Worm (Caenorhabditis elegans): ENCODE results near the gene pqn-73.

Gene pqn-73

DNA sequence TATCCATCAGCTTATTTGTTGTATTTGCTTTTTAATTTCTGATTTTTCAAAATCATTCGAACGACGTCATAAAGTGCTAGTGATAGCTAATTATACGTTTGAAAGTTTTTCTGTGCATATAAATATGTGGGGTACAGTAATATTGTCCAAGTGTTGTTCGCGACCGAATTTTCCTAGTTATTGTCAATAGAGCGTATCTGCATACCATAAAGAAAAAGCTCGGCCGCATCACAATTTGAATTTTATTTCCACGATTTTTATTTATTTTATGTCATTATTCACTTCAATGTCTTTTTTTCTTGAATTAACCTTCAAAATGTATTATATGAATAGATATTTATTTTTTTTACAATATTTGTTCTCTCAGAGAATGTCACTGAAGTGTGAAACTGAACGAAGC is 23.7 kb upstream of the pqn-73 start, which contains the start of gene rnh-2 (continued):
- no peak for TF ChIP-seq snpc-4 (GFP tag; optimal IDR thresholded peaks at IDR 0.05)
- TF ChIP-seq snpc-4 (tag; optimal IDR thresholded peaks at IDR 0.05) = peak in 2 of 4 experiments; percentile 57 to 68
- peak; percentile 55 for TF ChIP-seq tbp1 (GFP tag; optimal IDR thresholded peaks at IDR 0.05)
- TF ChIP-seq mcd-1 (GFP tag; IDR thresholded peaks at IDR 0.05) = peak; percentile 94
- no peak for TF ChIP-seq C06A6.2 (GFP tag; conservative IDR thresholded peaks at IDR 0.05)
- TF ChIP-seq rcor-1 (GFP tag; IDR thresholded peaks at IDR 0.05) = 0 out of 2 replicates have a peak, but pooled peaks have one; percentile 33
- peak; percentile 37 for TF ChIP-seq xnd-1 (tag; optimal IDR thresholded peaks at IDR 0.05)
- peak; percentile 54 for TF ChIP-seq tlf-1 (GFP tag; optimal IDR thresholded peaks at IDR 0.05)
- no peak for TF ChIP-seq sea-2 (GFP tag; IDR thresholded peaks at IDR 0.05)
- peak; percentile 71 for TF ChIP-seq athp-1 (tag; optimal IDR thresholded peaks at IDR 0.05)
- TF ChIP-seq ztf-6 (GFP tag; IDR thresholded peaks at IDR 0.05) = no peak
- TF ChIP-seq dox-1 (GFP tag; IDR thresholded peaks at IDR 0.05) = peak; percentile 84
- peak; percentile 80 for TF ChIP-seq madf-8 (GFP tag; conservative IDR thresholded peaks at IDR 0.05)
- TF ChIP-seq lir-1 (GFP tag; conservative IDR thresholded peaks at IDR 0.05) = 0 out of 2 replicates have a peak, but pooled peaks have one; percentile 36
- peak; percentile 37 for TF ChIP-seq efl-1 (GFP tag; optimal IDR thresholded peaks at IDR 0.05)
- peak; percentile 74 for TF ChIP-seq F23B12.7 (tag; optimal IDR thresholded peaks at IDR 0.05; ENCODE audit: insufficient read depth)
- TF ChIP-seq attf-5 (GFP tag; optimal IDR thresholded peaks at IDR 0.05) = peak; percentile 87
- peak; percentile 63 for TF ChIP-seq ceh-27 (GFP tag; optimal IDR thresholded peaks at IDR 0.05)
- peak; percentile 89 for TF ChIP-seq lsl-1 (GFP tag; optimal IDR thresholded peaks at IDR 0.05)
- TF ChIP-seq nfya-1 (tag; optimal IDR thresholded peaks at IDR 0.05; ENCODE audit: borderline replicate concordance, insufficient read depth) = no peak
- peak; percentile 60 for TF ChIP-seq hmg-1.2 (GFP tag; IDR thresholded peaks at IDR 0.05)
- TF ChIP-seq sdz-38 (tag; optimal IDR thresholded peaks at IDR 0.05) = no peak
- no peak for TF ChIP-seq egrh-3 (GFP tag; IDR thresholded peaks at IDR 0.05)
- no peak for TF ChIP-seq cebp-1 (GFP tag; IDR thresholded peaks at IDR 0.05)
- TF ChIP-seq cebp-1 (tag; optimal IDR thresholded peaks at IDR 0.05) = peak; percentile 50
- TF ChIP-seq egl-44 (GFP tag; IDR thresholded peaks at IDR 0.05) = no peak
- TF ChIP-seq ceh-91 (GFP tag; IDR thresholded peaks at IDR 0.05) = peak; percentile 68
- peak; percentile 35 for TF ChIP-seq snpc-3.4 (tag; optimal IDR thresholded peaks at IDR 0.05)
- no peak for TF ChIP-seq let-526 (GFP tag; IDR thresholded peaks at IDR 0.05)
- TF ChIP-seq ztf-18 (tag; optimal IDR thresholded peaks at IDR 0.05) = peak; percentile 57
- 0 out of 2 replicates have a peak, but pooled peaks have one; percentile 23 for TF ChIP-seq K11D2.4 (GFP tag; IDR thresholded peaks at IDR 0.05)
- peak; percentile 62 for TF ChIP-seq D2030.7 (GFP tag; IDR thresholded peaks at IDR 0.05)
- peak; percentile 44; the same call in 1 of the 2 replicates for TF ChIP-seq Y67H2A.10 (GFP tag; conservative IDR thresholded peaks at IDR 0.05)
- TF ChIP-seq F22D6.2 (tag; optimal IDR thresholded peaks at IDR 0.05) = no peak
- TF ChIP-seq attf-3 (GFP tag; conservative IDR thresholded peaks at IDR 0.05) = 0 out of 2 replicates have a peak, but pooled peaks have one; percentile 15
- no peak for TF ChIP-seq attf-6 (GFP tag; IDR thresholded peaks at IDR 0.05)
- TF ChIP-seq B0019.2 (GFP tag; conservative IDR thresholded peaks at IDR 0.05) = peak; percentile 70; the same call in 1 of the 2 replicates

DNA sequence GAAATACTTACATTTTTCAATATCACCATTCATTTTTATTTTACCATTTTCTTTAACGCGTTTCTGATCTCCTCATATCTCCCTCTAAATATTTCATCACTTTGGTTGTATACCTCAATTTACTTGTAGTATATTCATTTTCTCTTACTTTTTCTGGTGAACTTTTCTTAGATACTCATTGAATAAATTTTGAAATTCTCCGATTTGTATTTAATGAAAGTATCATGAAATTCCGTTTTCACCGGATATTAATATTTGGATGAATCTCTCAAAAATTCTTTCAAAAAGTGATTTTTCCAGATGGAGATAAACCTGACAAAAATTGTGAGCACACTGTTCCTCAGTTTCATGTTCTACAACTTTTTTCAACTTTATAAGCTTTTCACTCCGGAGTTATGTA is 22.3 kb upstream of the pqn-73 start, which contains the start of gene T13H5.8:
Gene T13H5.8, plus strand, starts transcription at position 301 of the 400 bp plus-strand sequence.
- no peak for TF ChIP-seq repo-1 (tag; optimal IDR thresholded peaks at IDR 0.05)
- TF ChIP-seq athp-1 (tag; optimal IDR thresholded peaks at IDR 0.05) = no peak
- no peak for TF ChIP-seq hsf-1 (GFP tag; IDR thresholded peaks at IDR 0.05)
- no peak for TF ChIP-seq lin-54 (GFP tag; optimal IDR thresholded peaks at IDR 0.05)
- no peak for TF ChIP-seq hlh-12 (tag; optimal IDR thresholded peaks at IDR 0.05)
- TF ChIP-seq D2030.7 (GFP tag; IDR thresholded peaks at IDR 0.05) = no peak
- no peak for TF ChIP-seq zfh-2 (GFP tag; conservative IDR thresholded peaks at IDR 0.05)
- no peak for TF ChIP-seq chd-7 (tag; optimal IDR thresholded peaks at IDR 0.05)

Data from whole organism, young adult.